Worm (Caenorhabditis elegans) whole organism, L2 larva: ENCODE results near the gene Y32G9A.3.

Experiments
- C34F6.9 ChIP-seq: fragments of 150-350 bp; optimal IDR thresholded peaks from 2 replicates; lab custom pipeline; 2014; ENCODE audit warnings: missing biosample characterization, missing genetic modification characterization
- F13H6.1 ChIP-seq: sonication (generic microtip); optimal IDR thresholded peaks from 2 replicates; lab custom pipeline; 2016; ENCODE audit warnings: missing genetic modification characterization, missing compliant biosample characterization
- R02D3.7 ChIP-seq: fragments of 150-350 bp; optimal IDR thresholded peaks from 2 replicates; lab custom pipeline; 2014; ENCODE audit warnings: missing biosample characterization, missing genetic modification characterization
- Y55F3AM.14 ChIP-seq: fragments of 200-800 bp; sonication (Bioruptor generic); optimal IDR thresholded peaks from 2 replicates; lab custom pipeline; 2018; ENCODE audit warnings: mild to moderate bottlenecking, missing genetic modification characterization, missing compliant biosample characterization
- ZK546.5 ChIP-seq: sonication (generic microtip); optimal IDR thresholded peaks from 2 replicates; lab custom pipeline; 2017; ENCODE audit warnings: missing biosample characterization, missing genetic modification characterization
- alr-1 ChIP-seq: fragments of 150-350 bp; optimal IDR thresholded peaks from 2 replicates; lab custom pipeline; 2014; ENCODE audit warnings: missing biosample characterization, missing genetic modification characterization
- aly-2 ChIP-seq: fragments of 150-350 bp; optimal IDR thresholded peaks from 2 replicates; lab custom pipeline; 2014; ENCODE audit warnings: missing biosample characterization, missing genetic modification characterization
- blmp-1 ChIP-seq: sonication (generic microtip); optimal IDR thresholded peaks from 2 replicates; lab custom pipeline; 2017; ENCODE audit warnings: missing genetic modification characterization, mild to moderate bottlenecking, missing compliant biosample characterization, antibody characterized with exemption, moderate library complexity; ENCODE audit not compliant: insufficient read depth
- ceh-16 ChIP-seq: fragments of 150-350 bp; optimal IDR thresholded peaks from 2 replicates; lab custom pipeline; 2014; ENCODE audit warnings: missing biosample characterization, missing genetic modification characterization
- ceh-82 ChIP-seq: fragments of 150-350 bp; optimal IDR thresholded peaks from 2 replicates; lab custom pipeline; 2014; ENCODE audit warnings: missing biosample characterization, missing genetic modification characterization
- crh-2 ChIP-seq: sonication (generic microtip); optimal IDR thresholded peaks from 2 replicates; lab custom pipeline; 2017; ENCODE audit warnings: missing biosample characterization, missing genetic modification characterization
- dmd-4 ChIP-seq: sonication (generic microtip); optimal IDR thresholded peaks from 2 replicates; lab custom pipeline; 2017; ENCODE audit warnings: missing biosample characterization, missing genetic modification characterization
- egl-27 ChIP-seq: sonication (generic microtip); optimal IDR thresholded peaks from 3 replicates; lab custom pipeline; 2017; ENCODE audit warnings: missing biosample characterization, missing genetic modification reagents, missing genetic modification characterization
- elt-1 ChIP-seq: fragments of 150-350 bp; optimal IDR thresholded peaks from 2 replicates; lab custom pipeline; 2014; ENCODE audit warnings: missing biosample characterization, missing genetic modification characterization
- elt-3 ChIP-seq: sonication (generic microtip); optimal IDR thresholded peaks from 2 replicates; lab custom pipeline; 2017; ENCODE audit warnings: missing biosample characterization, missing genetic modification characterization
- fos-1 ChIP-seq: fragments of 150-350 bp; optimal IDR thresholded peaks from 2 replicates; lab custom pipeline; 2014; ENCODE audit warnings: missing biosample characterization, missing genetic modification characterization
- gmeb-1 ChIP-seq: fragments of 150-350 bp; optimal IDR thresholded peaks from 2 replicates; lab custom pipeline; 2014; ENCODE audit warnings: missing biosample characterization, missing genetic modification characterization
- lin-11 ChIP-seq: fragments of 150-350 bp; sonication (generic microtip); optimal IDR thresholded peaks from 2 replicates; lab custom pipeline; 2014; ENCODE audit warnings: missing biosample characterization, missing genetic modification characterization, inconsistent platforms, mixed read lengths
- lin-13 ChIP-seq: fragments of 150-350 bp; optimal IDR thresholded peaks from 2 replicates; lab custom pipeline; 2014; ENCODE audit warnings: missing biosample characterization, missing genetic modification reagents, missing genetic modification characterization
- lin-39 ChIP-seq: fragments of 150-350 bp; optimal IDR thresholded peaks from 2 replicates; lab custom pipeline; 2014; ENCODE audit warnings: missing biosample characterization, missing genetic modification reagents, missing genetic modification characterization
- lsy-2 ChIP-seq, 2 experiments: fragments of 150-350 bp in 1 of 2; sonication (generic microtip) in 1 of 2; optimal IDR thresholded peaks; 2 replicates each; lab custom pipeline; 2014 to 2017; ENCODE audit warnings: missing biosample characterization in 2 of 2, missing genetic modification characterization in 2 of 2
- mab-5 ChIP-seq: fragments of 150-350 bp; optimal IDR thresholded peaks from 2 replicates; lab custom pipeline; 2014; ENCODE audit warnings: missing biosample characterization, missing genetic modification characterization
- mdl-1 ChIP-seq, 2 experiments: fragments of 150-350 bp in 1 of 2; sonication (generic microtip) in 1 of 2; optimal IDR thresholded peaks; 2 replicates each; lab custom pipeline; 2017; ENCODE audit warnings: missing biosample characterization in 2 of 2, missing genetic modification characterization in 2 of 2
- nhr-10 ChIP-seq: sonication (generic microtip); optimal IDR thresholded peaks from 2 replicates; lab custom pipeline; 2017; ENCODE audit warnings: missing biosample characterization, missing genetic modification characterization
- nhr-11 ChIP-seq: fragments of 150-350 bp; optimal IDR thresholded peaks from 2 replicates; lab custom pipeline; 2014; ENCODE audit warnings: missing biosample characterization, missing genetic modification characterization
- nhr-12 ChIP-seq: fragments of 150-350 bp; optimal IDR thresholded peaks from 2 replicates; lab custom pipeline; 2014; ENCODE audit warnings: missing biosample characterization, missing genetic modification characterization
- nhr-129 ChIP-seq: fragments of 150-350 bp; optimal IDR thresholded peaks from 2 replicates; lab custom pipeline; 2014; ENCODE audit warnings: missing biosample characterization, missing genetic modification characterization
- nhr-21 ChIP-seq: fragments of 150-350 bp; optimal IDR thresholded peaks from 2 replicates; lab custom pipeline; 2014; ENCODE audit warnings: missing biosample characterization, missing genetic modification characterization
- nhr-23 ChIP-seq: fragments of 150-350 bp; optimal IDR thresholded peaks from 2 replicates; lab custom pipeline; 2014; ENCODE audit warnings: missing biosample characterization, missing genetic modification reagents, missing genetic modification characterization
- nhr-237 ChIP-seq: fragments of 150-350 bp; optimal IDR thresholded peaks from 2 replicates; lab custom pipeline; 2014; ENCODE audit warnings: missing biosample characterization, missing genetic modification characterization
- nhr-25 ChIP-seq: fragments of 150-350 bp; sonication (generic microtip); optimal IDR thresholded peaks from 3 replicates; lab custom pipeline; 2014; ENCODE audit warnings: missing biosample characterization, missing genetic modification characterization
- nhr-6 ChIP-seq: fragments of 150-350 bp; optimal IDR thresholded peaks from 2 replicates; lab custom pipeline; 2014; ENCODE audit warnings: missing biosample characterization, missing genetic modification characterization
- nhr-77 ChIP-seq: fragments of 150-350 bp; optimal IDR thresholded peaks from 2 replicates; lab custom pipeline; 2014; ENCODE audit warnings: missing biosample characterization, missing genetic modification characterization
- peb-1 ChIP-seq: fragments of 150-350 bp; optimal IDR thresholded peaks from 2 replicates; lab custom pipeline; 2014; ENCODE audit warnings: missing biosample characterization, missing genetic modification characterization
- sem-4 ChIP-seq: fragments of 150-350 bp; optimal IDR thresholded peaks from 2 replicates; lab custom pipeline; 2014; ENCODE audit warnings: missing biosample characterization, missing genetic modification reagents, missing genetic modification characterization
- snpc-4 ChIP-seq: fragments of 150-350 bp; optimal IDR thresholded peaks from 2 replicates; lab custom pipeline; 2014; ENCODE audit warnings: missing biosample characterization, missing genetic modification characterization
- unc-55 ChIP-seq: fragments of 150-350 bp; sonication (generic microtip); optimal IDR thresholded peaks from 3 replicates; lab custom pipeline; 2014; ENCODE audit warnings: missing biosample characterization, missing genetic modification reagents, missing genetic modification characterization
- unc-62 ChIP-seq: fragments of 150-350 bp; optimal IDR thresholded peaks from 2 replicates; lab custom pipeline; 2014; ENCODE audit warnings: missing biosample characterization, missing genetic modification reagents, missing genetic modification characterization
- zag-1 ChIP-seq: fragments of 150-350 bp; optimal IDR thresholded peaks from 2 replicates; lab custom pipeline; 2014; ENCODE audit warnings: missing biosample characterization, missing genetic modification characterization
- ztf-1 ChIP-seq: fragments of 200-800 bp; sonication (Bioruptor generic); conservative IDR thresholded peaks from 2 replicates; pipeline ENCODE4 v1.3.6; 2022; ENCODE audit warnings: missing genetic modification characterization, missing compliant biosample characterization
- ztf-11 ChIP-seq: sonication (generic microtip); optimal IDR thresholded peaks from 2 replicates; lab custom pipeline; 2017; ENCODE audit warnings: missing biosample characterization, missing genetic modification characterization

The Y32G9A.3 gene

ce11 chrV:1911102-1911501, at the start of gene Y32G9A.3:
Gene Y32G9A.3, plus strand, starts transcription at chrV:1911402.
- TF ChIP-seq snpc-4 (tag; lab: Kevin White, UChicago): no peak
- TF ChIP-seq peb-1 (tag; lab: Kevin White, UChicago): no peak
- no peak for TF ChIP-seq ZK546.5
- no peak for TF ChIP-seq sem-4
- TF ChIP-seq lsy-2 (tag; optimal IDR thresholded peaks at IDR 0.05; lab: Kevin White, UChicago): no peak
- no peak for TF ChIP-seq fos-1
- TF ChIP-seq Y55F3AM.14: no peak
- TF ChIP-seq unc-55 (GFP tag; lab: Kevin White, UChicago): no peak
- TF ChIP-seq lin-39: no peak
- TF ChIP-seq nhr-11: no peak
- no peak for TF ChIP-seq unc-62 (GFP tag; lab: Kevin White, UChicago)
- no peak for TF ChIP-seq elt-1 (tag; lab: Kevin White, UChicago)
- no peak for TF ChIP-seq aly-2 (tag; lab: Kevin White, UChicago)
- TF ChIP-seq R02D3.7 (tag; lab: Kevin White, UChicago): no peak
- no peak for TF ChIP-seq nhr-6 (tag; lab: Kevin White, UChicago)
- no peak for TF ChIP-seq alr-1 (tag; lab: Kevin White, UChicago)
- TF ChIP-seq ztf-1 (GFP tag; lab: Robert Waterston, UW): no peak
- no peak for TF ChIP-seq dmd-4 (tag; lab: Kevin White, UChicago)
- TF ChIP-seq ztf-11 (tag; lab: Kevin White, UChicago): no peak
- TF ChIP-seq, all 48 proteins: peak for 0

- TF ChIP-seq R02D3.7 (tag; lab: Kevin White, UChicago): no peak
- no peak for TF ChIP-seq nhr-6 (tag; lab: Kevin White, UChicago)
Measured at ce11 chrV:1862954-1863353, 48.2 kb upstream of the Y32G9A.3 start.

- no peak for TF ChIP-seq ztf-1 (GFP tag; lab: Robert Waterston, UW)
- TF ChIP-seq R02D3.7 (tag; lab: Kevin White, UChicago): no peak
- TF ChIP-seq, all 48 proteins: peak for 0
Measured at ce11 chrV:1864997-1865396, 46.2 kb upstream of the Y32G9A.3 start.

- TF ChIP-seq nhr-77 (tag; lab: Kevin White, UChicago) (no peak), gmeb-1 (no peak), nhr-237 (tag; lab: Kevin White, UChicago) (no peak), nhr-12 (tag; lab: Kevin White, UChicago) (no peak), ZK546.5 (no peak), lin-13 (GFP tag; lab: Kevin White, UChicago) (no peak), nhr-25 (tag; lab: Kevin White, UChicago) (no peak), elt-1 (tag; lab: Kevin White, UChicago) (no peak), ceh-82 (tag; lab: Kevin White, UChicago) (no peak)
Measured at ce11 chrV:1868025-1868424, 43.2 kb upstream of the Y32G9A.3 start.

- TF ChIP-seq snpc-4 (tag; lab: Kevin White, UChicago): peak; percentile 68
- TF ChIP-seq lin-11 (tag; lab: Kevin White, UChicago): peak; percentile 86
- TF ChIP-seq zag-1 (tag; lab: Kevin White, UChicago): peak; percentile 32
- peak; percentile 85 for TF ChIP-seq nhr-21 (tag; lab: Kevin White, UChicago)
- TF ChIP-seq blmp-1 (tag; lab: Kevin White, UChicago): peak; percentile 47
- TF ChIP-seq peb-1 (tag; lab: Kevin White, UChicago): no peak
- peak; percentile 83 to 91 for TF ChIP-seq lsy-2 (tag; optimal IDR thresholded peaks at IDR 0.05; lab: Kevin White, UChicago)
- TF ChIP-seq unc-55 (GFP tag; lab: Kevin White, UChicago): peak; percentile 92
- TF ChIP-seq gmeb-1: peak; percentile 97
- TF ChIP-seq mab-5 (tag; lab: Kevin White, UChicago): peak; percentile 75
- TF ChIP-seq sem-4: peak; percentile 56
- TF ChIP-seq nhr-25 (tag; lab: Kevin White, UChicago): peak; percentile 89
- TF ChIP-seq egl-27 (tag; lab: Kevin White, UChicago): peak; percentile 62
- peak; percentile 76 for TF ChIP-seq ceh-16 (tag; lab: Kevin White, UChicago)
- no peak for TF ChIP-seq ceh-82 (tag; lab: Kevin White, UChicago)
- TF ChIP-seq nhr-6 (tag; lab: Kevin White, UChicago): peak; percentile 19
- TF ChIP-seq elt-3 (tag; lab: Kevin White, UChicago): no peak
- TF ChIP-seq F13H6.1 (tag; lab: Kevin White, UChicago): peak; percentile 84
- no peak for TF ChIP-seq nhr-23 (tag; lab: Kevin White, UChicago)
- TF ChIP-seq ztf-1 (GFP tag; lab: Robert Waterston, UW): no peak
- no peak for TF ChIP-seq dmd-4 (tag; lab: Kevin White, UChicago)
- TF ChIP-seq crh-2 (tag; lab: Kevin White, UChicago): peak; percentile 93
- peak; percentile 86 for TF ChIP-seq lin-13 (GFP tag; lab: Kevin White, UChicago)
- peak; percentile 2 for TF ChIP-seq ZK546.5
- TF ChIP-seq Y55F3AM.14: peak; percentile 47
- peak; percentile 31 for TF ChIP-seq R02D3.7 (tag; lab: Kevin White, UChicago)
- peak; percentile 63 for TF ChIP-seq fos-1
- TF ChIP-seq nhr-10: peak; percentile 70
- no peak for TF ChIP-seq lin-39
- no peak for TF ChIP-seq elt-1 (tag; lab: Kevin White, UChicago)
- TF ChIP-seq aly-2 (tag; lab: Kevin White, UChicago): no peak
- TF ChIP-seq ztf-11 (tag; lab: Kevin White, UChicago): no peak
- TF ChIP-seq mdl-1 (tag; optimal IDR thresholded peaks at IDR 0.05; lab: Kevin White, UChicago): peak in 1 of 2 experiments; percentile 41
- TF ChIP-seq nhr-129 (tag; lab: Kevin White, UChicago): peak; percentile 73
- TF ChIP-seq C34F6.9 (tag; lab: Kevin White, UChicago): peak; percentile 93
Measured at ce11 chrV:1868596-1869263, 42.5 kb upstream of the Y32G9A.3 start, which contains the start of gene knl-3. Gene knl-3, plus strand, starts transcription at chrV:1869213.
